Fruit fly (Drosophila melanogaster): ENCODE results near the gene CG33263.

Gene CG33263

DNA sequence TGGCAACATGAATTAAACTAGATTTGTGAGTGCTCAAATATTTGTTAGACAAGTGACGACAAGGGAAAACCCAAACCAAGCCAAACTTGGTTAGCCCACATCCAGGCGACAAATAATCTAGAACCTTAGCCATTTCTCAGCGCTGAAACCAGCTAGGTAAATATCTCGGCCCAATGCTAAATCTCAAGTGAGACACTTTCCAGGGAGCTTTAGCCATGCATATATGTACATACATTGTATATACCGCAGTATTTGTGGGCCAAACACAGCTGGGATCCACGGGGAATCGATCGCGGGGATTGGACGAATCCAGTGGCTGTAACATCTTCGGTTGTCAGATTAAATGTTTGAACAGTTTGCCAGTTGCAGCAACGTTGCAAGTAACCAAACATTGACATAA lies 26.3 kb downstream of the CG33263 start:
- TF ChIP-seq Gug (GFP tag; IDR thresholded peaks at IDR 0.05) (no peak), fkh (GFP tag; optimal IDR thresholded peaks at IDR 0.05) (peak; percentile 72), Hr38 (GFP tag; optimal IDR thresholded peaks at IDR 0.05) (no peak), CG8119 (GFP tag; IDR thresholded peaks at IDR 0.05) (no peak)

DNA sequence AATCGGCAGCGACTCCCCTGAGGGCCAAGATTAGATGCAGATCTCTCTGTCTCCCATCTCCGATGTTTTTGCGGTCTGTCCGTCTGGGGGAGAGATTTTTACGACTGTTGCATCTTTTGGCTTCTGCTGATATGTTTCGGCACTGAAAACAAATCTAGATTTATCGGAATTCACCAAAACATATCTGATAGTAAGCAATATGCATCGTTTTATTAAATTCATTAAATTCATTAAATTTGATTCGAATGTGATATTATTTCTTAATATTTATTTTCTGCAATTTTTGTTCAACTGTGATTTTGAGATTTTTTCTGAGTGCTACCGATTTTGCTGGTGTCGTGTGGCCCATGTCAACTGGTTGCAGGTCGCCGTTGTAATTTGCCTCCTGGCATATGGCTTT lies 30.4 kb downstream of the CG33263 start:
- TF ChIP-seq CG11902 (GFP tag; optimal IDR thresholded peaks at IDR 0.05): peak; percentile 37
- TF ChIP-seq CG9139 (GFP tag; optimal IDR thresholded peaks at IDR 0.05): no peak
- TF ChIP-seq CG8119 (GFP tag; IDR thresholded peaks at IDR 0.05): no peak
- no peak for TF ChIP-seq salr (GFP tag; optimal IDR thresholded peaks at IDR 0.05)
- TF ChIP-seq CG6276 (GFP tag; optimal IDR thresholded peaks at IDR 0.05): no peak
- peak; percentile 51 for TF ChIP-seq CG8632 (GFP tag; optimal IDR thresholded peaks at IDR 0.05)
- no peak for TF ChIP-seq Sox15 (GFP tag; optimal IDR thresholded peaks at IDR 0.05)
- TF ChIP-seq esn (GFP tag; optimal IDR thresholded peaks at IDR 0.05): no peak
- TF ChIP-seq topi (GFP tag; optimal IDR thresholded peaks at IDR 0.05): peak; percentile 58
- no peak for TF ChIP-seq Sox102F (GFP tag; optimal IDR thresholded peaks at IDR 0.05)
- no peak for TF ChIP-seq CG3919 (GFP tag; optimal IDR thresholded peaks at IDR 0.05)
- peak; percentile 19 for TF ChIP-seq Smox (GFP tag; optimal IDR thresholded peaks at IDR 0.05)
- TF ChIP-seq CG11762 (GFP tag; optimal IDR thresholded peaks at IDR 0.05; ENCODE audit: insufficient read depth): no peak
- peak; percentile 11 for TF ChIP-seq Blimp-1 (GFP tag; optimal IDR thresholded peaks at IDR 0.05)
- no peak for TF ChIP-seq CG1621 (tag; optimal IDR thresholded peaks at IDR 0.05)
- peak; percentile 28 for TF ChIP-seq CG6808 (GFP tag; optimal IDR thresholded peaks at IDR 0.05)
- TF ChIP-seq vri (GFP tag; optimal IDR thresholded peaks at IDR 0.05): no peak
- TF ChIP-seq CG6792 (GFP tag; optimal IDR thresholded peaks at IDR 0.05): peak; percentile 46
- peak; percentile 59 for TF ChIP-seq CG34406 (GFP tag; optimal IDR thresholded peaks at IDR 0.05)
- TF ChIP-seq lz (GFP tag; optimal IDR thresholded peaks at IDR 0.05): peak; percentile 42
- no peak for TF ChIP-seq CG15336 (GFP tag; IDR thresholded peaks at IDR 0.05)
- TF ChIP-seq acj6 (GFP tag; optimal IDR thresholded peaks at IDR 0.05): peak; percentile 30
- TF ChIP-seq CG3032 (tag; optimal IDR thresholded peaks at IDR 0.05): no peak
- TF ChIP-seq achi (GFP tag; optimal IDR thresholded peaks at IDR 0.05): peak; percentile 29
- TF ChIP-seq CG31627 (GFP tag; optimal IDR thresholded peaks at IDR 0.05): peak; percentile 21
- no peak for TF ChIP-seq Met (GFP tag; optimal IDR thresholded peaks at IDR 0.05)
- TF ChIP-seq CG6854 (GFP tag; optimal IDR thresholded peaks at IDR 0.05): peak; percentile 19
- TF ChIP-seq Eip78C (GFP tag): peak; percentile 88
- peak; percentile 55 for TF ChIP-seq cyc (GFP tag; optimal IDR thresholded peaks at IDR 0.05)
- TF ChIP-seq CG8319 (GFP tag; optimal IDR thresholded peaks at IDR 0.05): peak; percentile 21
- TF ChIP-seq svp (GFP tag): peak; percentile 74
- TF ChIP-seq CG10631 (GFP tag; optimal IDR thresholded peaks at IDR 0.05): no peak
- no peak for TF ChIP-seq fd85E (GFP tag; optimal IDR thresholded peaks at IDR 0.05)
- no peak for TF ChIP-seq CG4318 (GFP tag; optimal IDR thresholded peaks at IDR 0.05)
- TF ChIP-seq spab (GFP tag; optimal IDR thresholded peaks at IDR 0.05): peak; percentile 9
- TF ChIP-seq CG10669 (GFP tag; optimal IDR thresholded peaks at IDR 0.05): no peak

dm6 chr3L:13389834-13390233 lies 34.1 kb downstream of the CG33263 start, which contains the start of gene Poc1:
Gene Poc1 (minus strand): TSS chr3L:13390006.
- TF ChIP-seq Eip75B (GFP tag; optimal IDR thresholded peaks at IDR 0.05): no peak
- no peak for TF ChIP-seq CG9139 (GFP tag; optimal IDR thresholded peaks at IDR 0.05)
- no peak for TF ChIP-seq vri (GFP tag; optimal IDR thresholded peaks at IDR 0.05)
- peak; percentile 22 for TF ChIP-seq svp (GFP tag)
- TF ChIP-seq CG3919 (GFP tag; optimal IDR thresholded peaks at IDR 0.05): no peak
- TF ChIP-seq achi (GFP tag; optimal IDR thresholded peaks at IDR 0.05): no peak

All from whole organism, prepupa.